Worm (Caenorhabditis elegans) whole organism, midembryonic: Measurements from ENCODE around the gene C09F5.1.

Source experiments
- T22C8.4 ChIP-seq: fragments of 200-800 bp; sonication (Bioruptor generic); IDR thresholded peaks from 2 replicates; pipeline ENCODE4 v1.3.6; 2022; ENCODE audit warnings: missing genetic modification characterization, missing compliant biosample characterization
- cog-1 ChIP-seq: sonication (generic microtip); optimal IDR thresholded peaks from 2 replicates; lab custom pipeline; 2016; ENCODE audit warnings: missing genetic modification characterization, missing compliant biosample characterization
- flt-1 ChIP-seq: fragments of 200-800 bp; sonication (Bioruptor generic); IDR thresholded peaks from 2 replicates; pipeline ENCODE4 v1.3.6; 2022; ENCODE audit warnings: missing genetic modification characterization, missing compliant biosample characterization
- klf-2 ChIP-seq: fragments of 200-800 bp; sonication (Bioruptor generic); conservative IDR thresholded peaks from 2 replicates; pipeline ENCODE4 v1.3.6; 2022; ENCODE audit warnings: missing genetic modification reagents, missing genetic modification characterization, missing compliant biosample characterization
- med-1 ChIP-seq: sonication (generic microtip); optimal IDR thresholded peaks from 2 replicates; lab custom pipeline; 2017; ENCODE audit warnings: missing genetic modification characterization, mild to moderate bottlenecking, missing compliant biosample characterization, antibody characterized with exemption, missing genetic modification reagents; ENCODE audit not compliant: insufficient read depth
- ref-1 ChIP-seq: fragments of 200-800 bp; sonication (Bioruptor generic); conservative IDR thresholded peaks from 2 replicates; pipeline ENCODE4 v1.3.6; 2022; ENCODE audit warnings: missing genetic modification reagents, missing genetic modification characterization, missing compliant biosample characterization
- tab-1 ChIP-seq: fragments of 200-800 bp; sonication (Bioruptor generic); IDR thresholded peaks from 2 replicates; pipeline ENCODE4 v1.3.6; 2022; ENCODE audit warnings: missing genetic modification characterization, missing compliant biosample characterization
- ztf-23 ChIP-seq: fragments of 200-800 bp; sonication (Bioruptor generic); IDR thresholded peaks from 2 replicates; pipeline ENCODE4 v1.3.6; 2022; ENCODE audit warnings: missing genetic modification reagents, missing genetic modification characterization, missing compliant biosample characterization
- ztf-29 ChIP-seq: fragments of 200-800 bp; sonication (Bioruptor generic); IDR thresholded peaks from 2 replicates; pipeline ENCODE4 v1.3.6; 2022; ENCODE audit warnings: missing genetic modification reagents, missing genetic modification characterization, missing compliant biosample characterization

C09F5.1 gene

ce11 chrIII:627838-628237, 30.7 kb upstream of the C09F5.1 start, which contains the start of gene T19C3.5:
TSS of gene T19C3.5 (minus strand) at chrIII:627938.
- TF ChIP-seq tab-1 (GFP tag; lab: Robert Waterston, UW) = no peak
- TF ChIP-seq cog-1 = no peak
- TF ChIP-seq med-1 (GFP tag; lab: Kevin White, UChicago) = no peak
- no peak for TF ChIP-seq ztf-23 (GFP tag; lab: Robert Waterston, UW)
- TF ChIP-seq flt-1 = no peak
- no peak for TF ChIP-seq ztf-29 (GFP tag; lab: Robert Waterston, UW)
- TF ChIP-seq T22C8.4 (GFP tag; lab: Robert Waterston, UW) = no peak
- no peak for TF ChIP-seq ref-1 (GFP tag; lab: Robert Waterston, UW)
- no peak for TF ChIP-seq klf-2 (GFP tag; lab: Robert Waterston, UW)

- peak; percentile 73 for TF ChIP-seq flt-1
- TF ChIP-seq tab-1 (GFP tag; lab: Robert Waterston, UW) = peak; percentile 10; the same call in 1 of the 2 replicates
- peak; percentile 51; the same call in 1 of the 2 replicates for TF ChIP-seq klf-2 (GFP tag; lab: Robert Waterston, UW)
- 0 out of 2 replicates have a peak, but pooled peaks have one; percentile 16 for TF ChIP-seq ref-1 (GFP tag; lab: Robert Waterston, UW)
- peak; percentile 54; the same call in 1 of the 2 replicates for TF ChIP-seq ztf-23 (GFP tag; lab: Robert Waterston, UW)
Measured at ce11 chrIII:628942-629341, 29.6 kb upstream of the C09F5.1 start.

DNA sequence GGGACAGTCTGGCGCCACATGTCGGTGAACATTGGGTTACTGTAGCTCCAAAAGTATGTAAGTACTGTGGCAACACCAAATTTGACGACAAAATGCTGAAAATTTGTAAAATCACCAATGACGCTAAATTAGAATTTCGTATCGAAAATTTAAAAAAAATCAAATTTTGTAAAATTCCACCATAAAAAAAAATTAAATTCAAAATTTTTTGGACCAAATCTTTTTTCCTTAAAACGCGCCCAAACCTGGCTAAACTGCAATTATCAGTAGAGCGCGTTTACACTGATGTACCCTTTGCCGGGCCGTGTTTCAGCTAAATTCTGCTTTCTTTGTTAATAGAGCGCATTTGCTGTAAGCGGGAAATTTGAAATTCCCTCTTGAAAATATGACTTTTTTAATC, 27.1 kb upstream of the C09F5.1 start, which contains the start of gene T19C3.6:
TSS of gene T19C3.6 (minus strand) at position 101 of the 400 bp plus-strand sequence.
- TF ChIP-seq tab-1 (GFP tag; lab: Robert Waterston, UW) = no peak
- TF ChIP-seq cog-1 = no peak
- no peak for TF ChIP-seq klf-2 (GFP tag; lab: Robert Waterston, UW)
- TF ChIP-seq med-1 (GFP tag; lab: Kevin White, UChicago) = no peak
- TF ChIP-seq ref-1 (GFP tag; lab: Robert Waterston, UW) = no peak
- TF ChIP-seq T22C8.4 (GFP tag; lab: Robert Waterston, UW) = no peak
- TF ChIP-seq ztf-29 (GFP tag; lab: Robert Waterston, UW) = no peak
- no peak for TF ChIP-seq flt-1

- TF ChIP-seq med-1 (GFP tag; lab: Kevin White, UChicago) (no peak), tab-1 (GFP tag; lab: Robert Waterston, UW) (no peak), flt-1 (no peak), klf-2 (GFP tag; lab: Robert Waterston, UW) (no peak), ztf-29 (GFP tag; lab: Robert Waterston, UW) (no peak), cog-1 (no peak), T22C8.4 (GFP tag; lab: Robert Waterston, UW) (no peak), ztf-23 (GFP tag; lab: Robert Waterston, UW) (no peak)
Measured at ce11 chrIII:634618-635017, 23.9 kb upstream of the C09F5.1 start, which contains the start of gene fem-2. TSS of gene fem-2 (minus strand) at chrIII:634626.

DNA sequence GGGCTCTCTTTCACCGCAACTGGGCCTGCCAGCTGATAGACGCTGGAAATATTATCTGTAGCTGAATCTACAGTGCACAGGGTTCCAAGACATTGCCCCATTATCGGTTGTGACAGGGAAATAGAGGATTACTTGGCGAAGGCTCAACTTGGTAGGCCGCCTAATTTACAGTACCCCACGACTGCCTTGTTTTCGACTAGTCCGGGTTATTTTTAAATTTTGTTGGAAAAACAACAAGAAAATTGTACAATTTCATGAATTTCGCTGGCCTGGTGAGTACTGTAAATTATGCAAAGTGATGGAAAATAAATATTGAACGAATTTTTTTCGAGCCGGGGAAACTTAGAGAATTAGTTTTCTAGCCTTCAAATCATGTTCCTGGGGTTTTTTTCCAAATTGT, 22.4 kb upstream of the C09F5.1 start, which contains the start of gene T19C3.7:
TSS of gene T19C3.7 (minus strand) at position 101 of the 400 bp plus-strand sequence.
- no peak for TF ChIP-seq klf-2 (GFP tag; lab: Robert Waterston, UW)
- TF ChIP-seq ztf-23 (GFP tag; lab: Robert Waterston, UW) = no peak
- TF ChIP-seq flt-1 = no peak
- TF ChIP-seq tab-1 (GFP tag; lab: Robert Waterston, UW) = no peak
- TF ChIP-seq ztf-29 (GFP tag; lab: Robert Waterston, UW) = no peak
- no peak for TF ChIP-seq med-1 (GFP tag; lab: Kevin White, UChicago)
- TF ChIP-seq cog-1 = no peak
- no peak for TF ChIP-seq ref-1 (GFP tag; lab: Robert Waterston, UW)

ce11 chrIII:638319-638718, 20.2 kb upstream of the C09F5.1 start, which contains the start of gene sbds-1:
TSS of gene sbds-1 (minus strand) at chrIII:638419.
- no peak for TF ChIP-seq ztf-29 (GFP tag; lab: Robert Waterston, UW)

DNA sequence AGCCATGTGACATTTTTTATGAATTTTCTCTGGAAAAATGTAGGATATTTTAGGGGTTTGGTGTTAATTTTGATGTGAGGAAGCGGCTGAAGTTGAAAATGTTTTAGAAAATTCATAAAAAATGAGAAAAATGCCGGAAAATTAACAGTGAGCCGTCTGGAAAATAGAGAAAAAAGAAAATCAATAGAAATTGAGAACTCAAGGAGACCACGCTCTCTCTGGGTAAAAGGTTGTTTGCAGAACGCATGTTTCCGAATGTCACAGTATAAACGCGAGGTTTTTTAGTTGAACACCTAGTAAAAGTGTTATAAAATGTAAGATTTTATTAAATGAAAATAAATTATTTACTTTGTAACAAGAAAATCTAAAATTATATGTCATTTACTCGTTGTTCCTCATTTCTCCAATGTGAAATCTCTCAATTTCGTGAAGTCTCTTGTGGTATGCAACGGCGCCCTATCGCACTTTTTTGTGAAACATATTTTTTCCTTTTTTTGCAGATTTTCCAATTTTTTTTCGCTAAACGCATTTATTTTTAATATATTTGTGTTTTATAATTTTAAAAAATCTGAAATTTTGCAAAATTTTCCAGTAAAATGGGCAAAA, 18.2 kb upstream of the C09F5.1 start, which contains the start of the genes tag-266 and tag-267:
TSS of gene tag-266 (minus strand) at position 29 of the 606 bp plus-strand sequence.
TSS of gene tag-267 (plus strand) at position 593 of the 606 bp plus-strand sequence.
- TF ChIP-seq T22C8.4 (GFP tag; lab: Robert Waterston, UW) = peak; percentile 57; the same call in 1 of the 2 replicates
- TF ChIP-seq med-1 (GFP tag; lab: Kevin White, UChicago) = no peak
- no peak for TF ChIP-seq ref-1 (GFP tag; lab: Robert Waterston, UW)
- TF ChIP-seq ztf-23 (GFP tag; lab: Robert Waterston, UW) = peak; percentile 81
- TF ChIP-seq tab-1 (GFP tag; lab: Robert Waterston, UW) = no peak
- TF ChIP-seq cog-1 = peak; percentile 94
- TF ChIP-seq ztf-29 (GFP tag; lab: Robert Waterston, UW) = no peak
- peak; percentile 74 for TF ChIP-seq klf-2 (GFP tag; lab: Robert Waterston, UW)
- TF ChIP-seq flt-1 = peak; percentile 81; the same call in 1 of the 2 replicates

DNA sequence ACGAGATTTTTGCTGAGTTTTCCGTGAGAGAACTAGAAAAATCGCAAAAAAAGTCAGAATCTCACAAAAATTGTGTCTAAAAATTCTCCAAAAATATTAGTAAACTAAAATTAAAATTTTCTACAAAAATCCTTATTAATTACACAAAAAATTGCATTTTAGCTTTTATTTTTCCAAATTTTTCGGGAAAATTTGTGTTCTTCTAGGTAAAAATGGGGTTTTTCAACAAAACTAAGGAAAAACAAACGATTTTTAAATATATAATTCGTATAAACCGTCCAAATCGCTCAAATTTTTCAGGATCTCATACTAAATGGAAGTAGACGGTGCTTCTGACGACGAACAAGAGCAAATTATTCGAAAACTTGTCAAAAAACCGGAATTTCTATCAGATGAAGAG, 16.8 kb upstream of the C09F5.1 start, which contains the start of gene W06E11.1:
TSS of gene W06E11.1 (plus strand) at position 301 of the 400 bp plus-strand sequence.
- TF ChIP-seq klf-2 (GFP tag; lab: Robert Waterston, UW) (no peak), ztf-29 (GFP tag; lab: Robert Waterston, UW) (no peak), ztf-23 (GFP tag; lab: Robert Waterston, UW) (no peak), med-1 (GFP tag; lab: Kevin White, UChicago) (no peak), flt-1 (no peak)

DNA sequence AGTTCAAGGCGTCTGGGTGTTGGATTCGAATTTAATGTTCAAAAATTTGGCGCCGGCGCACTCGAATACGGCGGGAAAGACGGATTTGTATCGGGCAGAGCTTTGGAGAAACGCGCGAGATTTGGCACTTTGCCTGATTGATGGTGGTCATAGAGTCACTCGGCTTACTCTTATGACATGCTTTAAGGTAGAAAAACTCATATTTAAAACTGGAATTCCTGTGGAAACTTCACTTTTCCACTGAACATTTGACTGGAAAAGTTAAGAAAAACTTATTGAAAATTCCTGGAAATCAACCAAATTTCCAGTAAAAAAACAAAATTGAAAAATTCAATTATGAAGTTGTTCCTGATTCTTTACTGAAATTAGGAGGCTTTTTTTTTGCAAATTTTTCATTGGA, 13.8 kb upstream of the C09F5.1 start:
- TF ChIP-seq klf-2 (GFP tag; lab: Robert Waterston, UW) = no peak
- no peak for TF ChIP-seq ref-1 (GFP tag; lab: Robert Waterston, UW)
- TF ChIP-seq ztf-29 (GFP tag; lab: Robert Waterston, UW) = no peak
- no peak for TF ChIP-seq med-1 (GFP tag; lab: Kevin White, UChicago)
- no peak for TF ChIP-seq T22C8.4 (GFP tag; lab: Robert Waterston, UW)
- TF ChIP-seq flt-1 = no peak
- no peak for TF ChIP-seq tab-1 (GFP tag; lab: Robert Waterston, UW)
- TF ChIP-seq ztf-23 (GFP tag; lab: Robert Waterston, UW) = no peak
- no peak for TF ChIP-seq cog-1
